Fruit fly (Drosophila melanogaster) whole organism, wandering third instar larva: ENCODE measurements around the gene CG31921.

Source experiments
- Abd-B ChIP-seq: fragments of >200 bp; optimal IDR thresholded peaks from 2 replicates; lab custom pipeline; 2017; ENCODE audit warnings: missing biosample characterization, missing genetic modification characterization
- CG32264 ChIP-seq: fragments of 200-800 bp; sonication (Bioruptor generic); optimal IDR thresholded peaks from 2 replicates; lab custom pipeline; 2016; ENCODE audit warnings: missing biosample characterization, missing genetic modification characterization
- CG9705 ChIP-seq: fragments of 200-800 bp; sonication (Bioruptor generic); optimal IDR thresholded peaks from 2 replicates; lab custom pipeline; 2018; ENCODE audit warnings: missing biosample characterization, mild to moderate bottlenecking, missing genetic modification characterization
- CrebA ChIP-seq: fragments of 200-800 bp; sonication (Bioruptor generic); optimal IDR thresholded peaks from 2 replicates; lab custom pipeline; 2016; ENCODE audit warnings: missing biosample characterization, mild to moderate bottlenecking, missing genetic modification characterization, borderline replicate concordance
- Dfd ChIP-seq: fragments of >200 bp; optimal IDR thresholded peaks from 2 replicates; lab custom pipeline; 2017; ENCODE audit warnings: missing biosample characterization, missing genetic modification characterization
- Dif ChIP-seq: fragments of 200-275, 200-300 bp; sonication (Bioruptor generic); optimal IDR thresholded peaks from 2 replicates; lab custom pipeline; 2018; ENCODE audit warnings: missing biosample characterization, missing genetic modification characterization; ENCODE audit not compliant: partially characterized antibody
- GATAd ChIP-seq: sonication (Bioruptor generic); optimal IDR thresholded peaks from 2 replicates; lab custom pipeline; 2016; ENCODE audit warnings: missing biosample characterization, missing genetic modification characterization
- HLH106 ChIP-seq: fragments of 200-800 bp; optimal IDR thresholded peaks from 3 replicates; lab custom pipeline; 2019; ENCODE audit warnings: missing biosample characterization, mild to moderate bottlenecking, missing genetic modification characterization, moderate library complexity
- Hnf4 ChIP-seq: fragments of 200-800 bp; sonication (Bioruptor generic); optimal IDR thresholded peaks from 2 replicates; lab custom pipeline; 2016; ENCODE audit warnings: missing biosample characterization, mild to moderate bottlenecking, missing genetic modification characterization
- Hr78 ChIP-seq: fragments of >200 bp; optimal IDR thresholded peaks from 2 replicates; lab custom pipeline; 2017; ENCODE audit warnings: missing biosample characterization, missing genetic modification characterization
- Hr83 ChIP-seq: fragments of 200-300 bp; sonication (Bioruptor generic); optimal IDR thresholded peaks from 2 replicates; lab custom pipeline; 2016; ENCODE audit warnings: missing biosample characterization, mild to moderate bottlenecking, missing genetic modification characterization, moderate library complexity; ENCODE audit not compliant: poor library complexity, severe bottlenecking
- Jra ChIP-seq: sonication (Bioruptor generic); optimal IDR thresholded peaks from 2 replicates; lab custom pipeline; 2016; ENCODE audit warnings: missing biosample characterization, missing genetic modification characterization
- Mio ChIP-seq: sonication (Bioruptor generic); optimal IDR thresholded peaks from 2 replicates; lab custom pipeline; 2016; ENCODE audit warnings: missing biosample characterization, missing genetic modification characterization
- N ChIP-seq: fragments of >200 bp; optimal IDR thresholded peaks from 2 replicates; lab custom pipeline; 2018; ENCODE audit warnings: missing biosample characterization, missing external identifiers, missing genetic modification characterization
- OdsH ChIP-seq: fragments of 200-800 bp; sonication (Bioruptor generic); optimal IDR thresholded peaks from 2 replicates; lab custom pipeline; 2016; ENCODE audit warnings: missing biosample characterization, mild to moderate bottlenecking, missing genetic modification characterization
- Rel ChIP-seq, 2 experiments: fragments of 200-800 bp; sonication (Bioruptor generic) in 1 of 2; optimal IDR thresholded peaks; 2 replicates in 1 of 2; 3 replicates in 1 of 2; lab custom pipeline; 2016 to 2019; ENCODE audit warnings: mild to moderate bottlenecking in 2 of 2, missing biosample characterization in 2 of 2, missing genetic modification characterization in 2 of 2, moderate library complexity in 1 of 2
- Sp1 ChIP-seq: fragments of 200-800 bp; sonication (Bioruptor generic); optimal IDR thresholded peaks from 3 replicates; lab custom pipeline; 2019; ENCODE audit warnings: missing biosample characterization, mild to moderate bottlenecking, missing genetic modification characterization, moderate library complexity
- br ChIP-seq: fragments of 200-800 bp; sonication (Bioruptor generic); optimal IDR thresholded peaks from 2 replicates; lab custom pipeline; 2016; ENCODE audit warnings: missing biosample characterization, missing genetic modification characterization
- dl ChIP-seq, 2 experiments: fragments of 175-275, 200-275 bp in 1 of 2; fragments of 200-275 bp in 1 of 2; sonication (Bioruptor generic); optimal IDR thresholded peaks; lab custom pipeline; 2018; ENCODE audit warnings: mild to moderate bottlenecking in 2 of 2, missing biosample characterization in 2 of 2, missing genetic modification characterization in 2 of 2, moderate library complexity in 2 of 2; ENCODE audit not compliant: partially characterized antibody in 2 of 2, insufficient read depth in 1 of 2
- dsf ChIP-seq: sonication (Bioruptor generic); optimal IDR thresholded peaks from 2 replicates; lab custom pipeline; 2016; ENCODE audit warnings: missing biosample characterization, missing genetic modification characterization, borderline replicate concordance
- ey ChIP-seq: fragments of 200-800 bp; sonication (Bioruptor generic); optimal IDR thresholded peaks from 2 replicates; lab custom pipeline; 2016; ENCODE audit warnings: missing biosample characterization, missing genetic modification characterization
- foxo ChIP-seq, 2 experiments: fragments of 200-800 bp; sonication (Bioruptor generic); optimal IDR thresholded peaks; 2 replicates in 1 of 2; 3 replicates in 1 of 2; lab custom pipeline; 2016 to 2017; ENCODE audit warnings: missing biosample characterization in 2 of 2, missing genetic modification characterization in 2 of 2
- fru ChIP-seq: fragments of 200-800 bp; sonication (Bioruptor generic); optimal IDR thresholded peaks from 3 replicates; lab custom pipeline; 2016; ENCODE audit warnings: missing biosample characterization, mild to moderate bottlenecking, missing genetic modification characterization
- h ChIP-seq: fragments of 200-800 bp; sonication (Bioruptor generic); optimal IDR thresholded peaks from 3 replicates; lab custom pipeline; 2016; ENCODE audit warnings: missing biosample characterization, mild to moderate bottlenecking, missing genetic modification characterization
- jim ChIP-seq: fragments of 175-275, 200-325 bp; sonication (Bioruptor generic); optimal IDR thresholded peaks from 2 replicates; lab custom pipeline; 2016; ENCODE audit warnings: missing biosample characterization, mild to moderate bottlenecking, missing genetic modification characterization
- pan ChIP-seq: fragments of >200 bp; optimal IDR thresholded peaks from 2 replicates; lab custom pipeline; 2017
- psq ChIP-seq: fragments of 200-800 bp; sonication (Bioruptor generic); optimal IDR thresholded peaks from 3 replicates; lab custom pipeline; 2017; ENCODE audit warnings: missing biosample characterization, mild to moderate bottlenecking, missing genetic modification characterization, moderate library complexity
- rgr ChIP-seq: fragments of 200-800 bp; sonication (Bioruptor generic); optimal IDR thresholded peaks from 3 replicates; lab custom pipeline; 2016; ENCODE audit warnings: missing biosample characterization, mild to moderate bottlenecking, missing genetic modification characterization
- sv ChIP-seq: fragments of 200-800 bp; sonication (Bioruptor generic); optimal IDR thresholded peaks from 3 replicates; lab custom pipeline; 2016; ENCODE audit warnings: missing biosample characterization, missing genetic modification characterization
- tai ChIP-seq: sonication (Bioruptor generic); optimal IDR thresholded peaks from 2 replicates; lab custom pipeline; 2016; ENCODE audit warnings: missing biosample characterization, missing genetic modification characterization
- woc ChIP-seq: sonication (Bioruptor generic); optimal IDR thresholded peaks from 2 replicates; lab custom pipeline; 2016; ENCODE audit warnings: missing biosample characterization, mild to moderate bottlenecking, missing genetic modification characterization

CG31921 gene

DNA sequence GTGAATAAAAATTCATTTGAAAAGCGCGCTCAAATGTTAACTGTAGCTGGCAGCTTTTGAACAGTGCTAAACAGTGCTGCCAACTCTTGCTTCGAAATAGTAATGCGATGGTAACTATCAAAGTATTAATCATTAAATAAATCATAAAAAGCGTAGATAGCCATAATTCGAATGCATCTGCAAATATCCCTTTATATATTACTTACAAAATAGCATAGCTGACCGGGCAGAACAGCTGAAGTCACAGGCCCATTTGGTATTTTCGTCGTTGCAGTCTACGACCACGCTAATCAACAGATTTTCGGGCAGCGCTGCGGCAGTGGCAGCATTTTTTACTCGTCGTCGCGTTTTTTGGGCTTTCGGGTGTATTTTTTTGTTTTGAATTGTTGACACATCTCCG lies 26.5 kb downstream of the CG31921 start, which contains the start of gene Plc21C:
Plc21C (plus strand) TSS at position 290 of the 400 bp plus-strand sequence.
- peak; percentile 50 for TF ChIP-seq ey (GFP tag; lab: Kevin White, UChicago)
- peak; percentile 51 for TF ChIP-seq Hnf4 (GFP tag; lab: Kevin White, UChicago)
- no peak for TF ChIP-seq CG32264 (GFP tag; lab: Kevin White, UChicago)
- TF ChIP-seq Rel (GFP tag; optimal IDR thresholded peaks at IDR 0.05; lab: Kevin White, UChicago) = no peak
- peak; percentile 54 for TF ChIP-seq Rel (tag; optimal IDR thresholded peaks at IDR 0.05; lab: Kevin White, UChicago)
- TF ChIP-seq pan = no peak
- no peak for TF ChIP-seq Hr78 (GFP tag; lab: Kevin White, UChicago)
- no peak for TF ChIP-seq dsf (GFP tag; lab: Kevin White, UChicago)
- TF ChIP-seq N (GFP tag; lab: Kevin White, UChicago) = no peak
- peak; percentile 16 for TF ChIP-seq woc (GFP tag; lab: Kevin White, UChicago)
- peak; percentile 26 for TF ChIP-seq Sp1 (GFP tag; lab: Kevin White, UChicago)
- TF ChIP-seq Dif (GFP tag; lab: Kevin White, UChicago) = peak; percentile 36
- peak; percentile 14 for TF ChIP-seq rgr (GFP tag; lab: Kevin White, UChicago)
- no peak for TF ChIP-seq GATAd (GFP tag; lab: Kevin White, UChicago)
- TF ChIP-seq h (GFP tag; lab: Kevin White, UChicago) = peak; percentile 62
- peak in 1 of 2 experiments; percentile 51 for TF ChIP-seq foxo (GFP tag; optimal IDR thresholded peaks at IDR 0.05; lab: Kevin White, UChicago)
- peak; percentile 60 for TF ChIP-seq HLH106 (tag; lab: Kevin White, UChicago)
- peak; percentile 24 for TF ChIP-seq psq (GFP tag; lab: Kevin White, UChicago)
- TF ChIP-seq CG9705 (GFP tag; lab: Kevin White, UChicago) = peak; percentile 18
- peak; percentile 42 for TF ChIP-seq tai (GFP tag; lab: Kevin White, UChicago)
- no peak for TF ChIP-seq Abd-B (GFP tag; lab: Kevin White, UChicago)
- TF ChIP-seq sv (GFP tag; lab: Kevin White, UChicago) = peak; percentile 41
- TF ChIP-seq CrebA = no peak
- no peak for TF ChIP-seq Mio (GFP tag; lab: Kevin White, UChicago)
- TF ChIP-seq jim (GFP tag; lab: Kevin White, UChicago) = no peak
- peak; percentile 42 for TF ChIP-seq br (GFP tag; lab: Kevin White, UChicago)
- peak; percentile 52 for TF ChIP-seq fru
- peak in 1 of 2 experiments; percentile 4 for TF ChIP-seq dl (GFP tag; optimal IDR thresholded peaks at IDR 0.05; lab: Kevin White, UChicago; ENCODE audit: insufficient read depth in 1 of 2, partially characterized antibody in 2 of 2)

DNA sequence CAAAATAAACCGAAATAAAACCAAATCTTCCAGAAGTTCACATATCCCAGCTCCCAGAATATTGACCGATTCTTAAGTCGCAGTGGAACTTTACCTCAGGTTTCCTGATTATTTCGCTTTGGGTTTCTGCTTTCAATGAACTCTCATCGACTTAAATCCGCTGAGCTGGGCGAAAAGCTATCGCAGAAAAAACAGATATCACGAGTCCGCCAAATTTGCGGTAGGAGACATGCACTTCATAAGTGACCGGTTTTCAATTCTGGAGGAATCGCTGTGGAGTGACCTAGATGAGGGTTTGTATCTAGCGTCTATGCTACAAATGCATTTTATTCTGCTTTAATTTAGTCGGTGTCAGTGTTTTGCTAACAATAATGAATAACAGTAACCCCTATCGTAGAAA lies 26.9 kb downstream of the CG31921 start:
- TF ChIP-seq Hr83 (GFP tag; lab: Kevin White, UChicago) (no peak), dl (GFP tag; optimal IDR thresholded peaks at IDR 0.05; lab: Kevin White, UChicago; ENCODE audit: insufficient read depth in 1 of 2, partially characterized antibody in 2 of 2) (no peak), ey (GFP tag; lab: Kevin White, UChicago) (no peak), CG32264 (GFP tag; lab: Kevin White, UChicago) (no peak), pan (no peak), CrebA (no peak), Jra (GFP tag; lab: Kevin White, UChicago) (no peak), Dfd (GFP tag; lab: Kevin White, UChicago) (no peak), Rel (GFP tag; optimal IDR thresholded peaks at IDR 0.05; lab: Kevin White, UChicago) (no peak), Rel (tag; optimal IDR thresholded peaks at IDR 0.05; lab: Kevin White, UChicago) (no peak), OdsH (GFP tag; lab: Kevin White, UChicago) (no peak), Hnf4 (GFP tag; lab: Kevin White, UChicago) (no peak), jim (GFP tag; lab: Kevin White, UChicago) (no peak)

DNA sequence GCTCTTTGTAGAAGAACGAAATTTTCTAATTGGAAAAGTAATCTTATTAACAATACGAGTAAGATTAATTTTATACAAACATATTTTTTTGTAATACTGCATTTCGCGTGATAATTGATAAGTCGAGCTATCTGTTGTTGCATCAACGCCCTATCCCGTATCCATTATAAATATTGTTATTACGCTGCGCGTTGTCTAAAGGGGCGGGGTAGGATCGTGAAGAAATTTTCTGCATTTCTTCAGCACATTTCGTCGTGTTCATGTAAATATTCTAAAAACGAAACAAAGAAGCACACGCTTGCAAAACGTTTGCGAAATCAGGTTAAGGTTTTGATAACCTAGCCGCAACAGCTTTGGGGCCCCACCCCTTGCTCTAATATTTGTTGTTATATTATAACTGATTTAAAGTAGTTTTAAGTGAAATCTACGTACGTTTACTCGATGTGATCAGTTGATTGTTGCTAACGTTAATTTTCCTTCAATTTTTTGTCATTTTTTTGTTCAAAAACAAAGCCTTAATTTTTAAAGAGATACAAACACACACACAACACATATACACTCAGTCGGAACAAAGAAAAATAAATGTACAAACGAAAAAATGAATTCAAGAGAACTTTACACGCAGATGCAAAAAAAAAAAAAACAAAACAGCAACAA lies 28.7 kb downstream of the CG31921 start:
- no peak for TF ChIP-seq Sp1 (GFP tag; lab: Kevin White, UChicago)
